Fruit fly (Drosophila melanogaster): ENCODE measurements around the gene CG31886.

CG31886 gene

DNA sequence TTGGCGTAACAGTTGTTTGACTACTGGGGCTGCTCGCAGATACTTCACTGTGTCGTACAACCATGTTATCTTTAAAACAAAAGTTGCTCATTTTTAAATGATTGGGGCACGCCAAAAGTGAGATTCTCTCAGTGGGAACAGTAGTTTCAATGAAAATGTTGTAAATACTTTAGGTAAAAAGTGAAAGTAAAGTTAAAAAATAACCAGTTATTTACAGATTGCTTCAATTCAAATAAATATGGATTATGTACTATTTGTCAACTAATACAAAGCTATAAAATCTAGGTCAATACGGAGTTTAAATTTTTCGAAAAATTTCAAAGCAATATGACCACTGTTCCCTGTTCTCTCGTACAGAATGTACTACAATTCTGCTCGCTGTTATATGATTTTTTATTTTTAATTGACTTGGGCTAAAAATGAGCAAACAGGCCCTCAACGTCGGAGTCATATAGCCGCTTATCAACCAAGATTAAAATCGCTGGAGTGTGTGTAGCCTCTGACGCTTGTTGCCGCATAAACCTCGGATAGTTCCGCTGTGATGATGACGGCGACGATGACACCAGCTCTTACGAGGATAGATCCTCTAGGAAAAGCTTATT lies 17.0 kb downstream of the CG31886 start, which contains the start of gene Argl:
Gene Argl (minus strand): TSS at position 370 of the 602 bp plus-strand sequence.
- no peak for TF ChIP-seq CG17801 (GFP tag; optimal IDR thresholded peaks at IDR 0.05; ENCODE audit: partially characterized antibody)

DNA sequence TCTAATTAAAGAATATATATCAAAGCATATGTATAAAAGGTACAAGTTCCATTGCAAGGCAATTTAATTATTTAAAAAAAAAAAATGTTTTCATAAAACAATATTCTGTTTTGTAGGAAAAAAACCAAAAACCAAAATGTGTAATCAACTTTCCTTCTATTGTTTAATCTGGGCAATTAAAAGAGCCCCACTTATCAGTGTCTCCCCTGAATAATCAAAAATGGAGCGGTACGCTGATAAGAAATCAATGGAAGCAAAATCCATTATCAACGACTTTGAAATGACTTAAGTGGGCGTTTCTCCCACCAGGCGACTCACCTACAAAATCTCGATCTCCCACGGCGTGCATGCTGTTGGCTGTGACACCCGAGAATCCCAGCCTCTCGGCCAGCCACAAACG lies 18.2 kb downstream of the CG31886 start:
- TF ChIP-seq CG17801 (GFP tag; optimal IDR thresholded peaks at IDR 0.05; ENCODE audit: partially characterized antibody): no peak

DNA sequence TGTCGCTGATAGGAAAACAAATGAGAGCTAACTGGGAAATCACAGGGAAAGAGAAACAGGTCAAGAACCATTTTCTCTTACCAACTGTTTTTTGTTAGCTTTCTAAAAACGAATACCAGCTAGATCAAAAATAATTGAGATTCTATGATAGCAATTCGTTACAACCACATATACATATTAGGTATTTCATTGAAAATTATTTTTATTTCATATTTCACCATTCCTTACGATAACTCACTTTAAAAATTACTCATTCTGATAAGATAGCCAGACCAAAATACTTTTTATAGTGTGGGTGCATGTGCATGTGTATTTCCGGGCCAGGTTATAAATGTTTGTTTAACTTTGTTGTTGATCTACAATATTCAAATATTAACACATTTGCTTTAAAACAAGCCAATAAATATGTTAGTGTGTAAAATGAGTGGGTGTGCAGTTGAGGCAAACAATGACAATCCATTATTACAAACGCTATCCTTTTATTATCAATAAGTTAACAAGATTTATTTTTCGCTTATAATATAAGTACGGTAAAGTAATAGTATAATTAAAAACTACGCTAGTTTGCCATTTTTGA lies 20.9 kb downstream of the CG31886 start:
- peak; percentile 34 for TF ChIP-seq CG17801 (GFP tag; optimal IDR thresholded peaks at IDR 0.05; ENCODE audit: partially characterized antibody)

DNA sequence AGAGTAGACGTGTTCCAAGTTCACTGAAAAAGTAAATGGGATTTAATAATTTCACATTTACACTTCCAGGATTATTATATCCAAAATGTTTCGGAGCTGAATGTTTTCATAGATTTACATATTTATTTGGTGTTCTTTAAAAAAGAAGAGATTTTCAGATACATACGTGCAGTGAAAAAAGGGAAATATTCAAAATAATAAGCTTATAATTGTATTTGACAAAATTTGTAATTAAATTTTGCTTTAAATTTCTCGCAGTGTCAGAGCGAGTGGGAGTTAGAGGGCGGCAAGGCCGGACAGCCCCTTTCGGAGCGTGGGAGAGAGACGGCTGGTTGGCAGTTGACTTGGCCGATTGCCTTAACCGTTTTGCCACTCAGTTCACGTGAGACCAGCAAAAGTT lies 21.8 kb downstream of the CG31886 start, which contains the start of gene Tsp29Fb:
Gene Tsp29Fb (plus strand): TSS at position 388 of the 400 bp plus-strand sequence.
- no peak for TF ChIP-seq CG17801 (GFP tag; optimal IDR thresholded peaks at IDR 0.05; ENCODE audit: partially characterized antibody)

DNA sequence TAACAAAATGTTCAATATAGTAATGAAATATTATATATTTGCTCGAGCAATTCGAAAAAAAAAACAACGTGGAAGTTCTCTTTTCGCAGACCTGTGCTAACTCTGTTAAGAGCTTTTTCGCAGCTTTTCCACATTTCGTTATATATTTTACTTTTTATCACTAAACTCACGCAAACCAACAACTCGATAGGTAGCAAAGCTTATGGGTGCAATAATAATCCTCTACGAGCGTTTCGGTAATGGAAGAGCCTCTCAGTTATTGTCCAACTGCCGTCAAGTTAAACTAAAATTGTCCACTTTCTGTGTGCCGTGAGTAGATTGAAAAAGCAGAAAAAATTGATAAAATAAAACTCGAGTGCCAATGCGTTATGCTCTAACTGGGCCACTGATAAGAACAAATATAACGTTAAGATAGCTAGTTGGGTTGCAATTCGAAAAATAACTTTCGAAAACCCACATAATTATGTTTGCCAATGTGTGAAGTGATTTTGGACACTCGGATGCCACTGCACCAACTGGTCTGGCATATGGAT lies 25.1 kb downstream of the CG31886 start, which contains the start of gene Tsp29Fa:
Gene Tsp29Fa (plus strand): TSS at position 253 of the 533 bp plus-strand sequence.
- TF ChIP-seq CG17801 (GFP tag; optimal IDR thresholded peaks at IDR 0.05; ENCODE audit: partially characterized antibody): no peak

DNA sequence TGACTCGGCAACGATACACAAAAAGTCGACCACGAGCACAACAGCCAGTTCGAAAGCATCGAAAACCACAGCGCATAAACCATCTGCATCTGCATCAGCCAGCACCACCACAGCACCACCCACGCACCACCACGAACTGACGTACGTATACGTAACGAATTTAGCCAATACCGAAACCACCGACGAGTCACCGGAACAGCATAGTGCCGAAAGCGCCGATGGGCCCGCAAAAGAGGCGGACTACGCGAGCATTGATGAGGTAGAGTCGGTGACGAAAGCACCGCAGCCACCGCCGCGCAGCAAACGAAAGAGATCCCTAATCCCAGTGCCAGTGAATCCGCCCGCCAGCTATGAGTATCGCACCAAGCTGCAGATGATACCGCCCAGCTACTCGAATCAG lies 27.7 kb downstream of the CG31886 start:
- TF ChIP-seq CG17801 (GFP tag; optimal IDR thresholded peaks at IDR 0.05; ENCODE audit: partially characterized antibody): no peak

DNA sequence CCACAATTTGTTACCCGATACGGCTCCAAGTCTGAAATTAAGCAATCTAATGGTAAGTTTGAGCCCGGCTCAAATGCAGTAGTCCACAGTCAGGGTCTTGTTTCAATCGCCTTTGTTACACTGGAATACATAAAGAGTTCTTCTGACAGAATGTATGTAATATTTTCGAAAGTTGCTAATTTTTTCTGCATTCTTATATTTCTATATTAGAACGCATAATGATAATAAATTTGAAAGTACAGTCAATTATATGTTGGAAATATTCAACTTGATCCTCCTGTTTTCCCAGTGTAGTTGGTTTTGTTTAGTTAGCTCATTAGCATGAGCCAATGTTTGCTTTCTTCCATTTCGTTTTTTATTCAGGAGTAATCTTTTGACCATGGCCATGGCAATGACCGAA lies 35.4 kb downstream of the CG31886 start:
- TF ChIP-seq CG17801 (GFP tag; optimal IDR thresholded peaks at IDR 0.05; ENCODE audit: partially characterized antibody): no peak

DNA sequence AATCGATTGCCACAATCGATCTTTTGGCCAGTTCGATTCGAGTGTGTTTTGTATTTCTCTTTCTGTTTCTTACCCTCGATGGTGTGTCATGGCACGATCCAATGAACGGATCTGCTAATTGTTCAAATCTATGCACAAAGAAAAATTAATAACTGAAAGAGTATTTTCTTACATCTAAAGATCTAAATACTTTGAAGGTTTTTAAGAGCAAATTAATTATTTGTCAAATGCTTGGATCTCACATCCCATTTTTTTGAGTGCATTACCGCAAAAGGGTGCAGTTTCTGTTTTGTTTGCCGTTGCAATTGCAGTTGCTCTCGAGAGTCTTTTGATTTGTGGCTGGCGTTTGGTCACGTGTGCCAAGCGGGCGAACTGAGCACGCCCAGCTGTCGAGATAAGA lies 36.9 kb downstream of the CG31886 start:
- TF ChIP-seq CG17801 (GFP tag; optimal IDR thresholded peaks at IDR 0.05; ENCODE audit: partially characterized antibody): no peak

DNA sequence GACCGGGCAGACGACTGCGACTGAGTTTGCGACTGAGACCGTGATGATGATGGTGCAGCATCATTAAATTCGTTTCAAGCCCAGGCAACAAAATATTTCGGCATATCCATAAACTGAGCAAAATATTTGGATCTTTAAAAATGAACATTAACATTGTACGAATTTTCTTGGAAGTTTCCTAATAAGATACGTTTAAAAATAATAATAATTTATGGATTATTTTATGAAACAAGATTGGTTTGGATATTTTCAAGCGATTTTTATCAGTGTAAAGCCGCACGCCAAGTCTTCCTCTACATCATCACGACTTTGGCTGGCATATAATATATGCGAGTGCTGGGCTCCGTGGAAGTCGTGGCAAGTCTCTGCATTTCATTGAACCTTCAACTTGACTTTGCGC lies 38.6 kb downstream of the CG31886 start:
- no peak for TF ChIP-seq CG17801 (GFP tag; optimal IDR thresholded peaks at IDR 0.05; ENCODE audit: partially characterized antibody)

DNA sequence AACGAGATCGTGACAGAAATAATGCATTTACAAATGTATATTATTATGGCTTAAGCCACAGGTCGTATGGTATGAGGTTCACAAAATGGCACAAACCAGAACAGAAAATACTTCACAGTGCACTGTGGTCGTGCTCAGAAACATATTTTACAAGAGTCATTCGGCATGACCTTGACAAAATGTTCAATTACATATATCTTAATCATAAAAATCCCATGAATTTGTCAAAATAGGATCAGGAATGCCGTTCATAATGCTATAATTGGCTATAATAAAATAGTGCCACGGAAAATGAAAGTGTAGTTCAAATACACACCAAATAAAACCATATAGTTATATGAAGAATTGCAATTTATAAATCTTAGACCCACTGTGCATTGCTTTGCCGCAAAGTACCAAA lies 39.2 kb downstream of the CG31886 start:
- TF ChIP-seq CG17801 (GFP tag; optimal IDR thresholded peaks at IDR 0.05; ENCODE audit: partially characterized antibody): no peak

DNA sequence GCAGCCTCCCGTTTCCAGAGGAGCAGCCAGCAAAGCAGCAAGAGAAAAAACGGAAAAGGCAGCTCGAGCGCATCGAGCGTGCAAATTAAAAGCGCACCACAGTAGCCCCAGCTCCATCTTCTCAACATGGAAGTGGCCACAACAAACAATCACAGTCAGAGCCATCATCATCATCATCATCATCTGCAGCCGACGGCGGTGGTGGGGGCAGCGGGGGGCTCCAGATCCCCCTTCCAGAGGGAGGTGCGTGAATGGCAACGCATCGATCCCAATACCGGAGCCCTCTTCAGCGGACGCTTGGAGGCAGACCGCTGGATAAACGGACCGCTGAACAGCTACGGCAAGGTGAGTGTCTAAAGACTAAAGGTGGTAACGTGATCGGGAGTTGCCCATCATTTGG lies 43.1 kb downstream of the CG31886 start:
- no peak for TF ChIP-seq CG17801 (GFP tag; optimal IDR thresholded peaks at IDR 0.05; ENCODE audit: partially characterized antibody)

DNA sequence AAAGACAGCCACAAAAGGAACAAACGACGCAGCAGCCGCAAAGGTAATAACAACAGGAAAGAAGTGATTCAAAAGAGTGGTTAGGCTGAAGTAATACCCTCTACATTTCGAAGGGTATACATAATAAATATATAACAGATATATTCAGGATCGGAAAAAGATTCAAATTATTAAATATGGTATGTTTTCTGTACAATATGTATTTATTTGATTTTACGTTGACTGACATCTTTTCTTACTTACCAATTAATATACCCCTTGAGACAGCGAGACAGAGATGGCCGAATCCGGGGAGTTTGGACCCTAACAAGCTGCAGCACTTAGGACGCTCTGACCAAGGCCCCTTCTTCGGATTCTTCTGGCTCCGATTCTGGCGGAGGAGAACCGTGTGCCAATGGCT lies 52.6 kb downstream of the CG31886 start:
- TF ChIP-seq CG17801 (GFP tag; optimal IDR thresholded peaks at IDR 0.05; ENCODE audit: partially characterized antibody): no peak
